Fruit fly (Drosophila melanogaster): ENCODE data around the gene Trpgamma.

DNA sequence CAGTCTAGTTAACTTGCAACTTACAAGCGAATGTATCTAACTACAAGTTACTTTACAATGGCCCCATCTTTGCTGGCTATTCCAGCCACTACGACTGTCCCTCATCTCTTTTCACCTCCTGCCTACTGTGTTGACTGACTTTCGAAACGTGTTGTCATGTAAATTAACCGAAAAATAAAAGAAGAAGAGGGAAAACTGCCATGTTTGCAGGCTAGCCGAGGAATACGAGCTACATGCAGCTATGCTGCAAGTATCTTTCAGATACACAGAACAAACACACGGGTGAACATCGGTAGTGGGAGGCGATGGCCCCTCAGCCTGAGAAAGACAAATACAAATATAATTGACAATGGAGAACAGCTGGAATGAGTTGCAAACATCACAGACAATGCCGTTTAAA is 34.2 kb upstream of the Trpgamma start:
- no peak for TF ChIP-seq CG8478 (optimal IDR thresholded peaks at IDR 0.05)
- no peak for TF ChIP-seq CTCF (optimal IDR thresholded peaks at IDR 0.05)
